Fruit fly (Drosophila melanogaster) whole organism, embryonic: ENCODE data around the gene CG5641.

Experiments
- BEAF-32 ChIP-seq: fragments of 200-800 bp; sonication (Bioruptor generic); optimal IDR thresholded peaks from 3 replicates; lab custom pipeline; 2017; ENCODE audit warnings: missing biosample characterization, missing genetic modification characterization, mild to moderate bottlenecking, moderate library complexity, missing genetic modification reagents
- Bteb2 ChIP-seq: fragments of 200-800 bp; sonication (Bioruptor generic); optimal IDR thresholded peaks from 2 replicates; lab custom pipeline; 2016; ENCODE audit warnings: missing biosample characterization, missing genetic modification characterization
- CG12104 ChIP-seq: fragments of 200-800 bp; sonication (Bioruptor generic); optimal IDR thresholded peaks from 3 replicates; lab custom pipeline; 2016; ENCODE audit warnings: missing biosample characterization, missing genetic modification characterization
- CG14050 ChIP-seq: fragments of 200-800 bp; sonication (Bioruptor generic); IDR thresholded peaks from 3 replicates; pipeline ENCODE4 v1.3.6; 2022; ENCODE audit warnings: missing biosample characterization, missing genetic modification characterization
- CG14860 ChIP-seq: fragments of 200-800 bp; sonication (Bioruptor generic); IDR thresholded peaks from 3 replicates; pipeline ENCODE4 v1.3.6; 2022; ENCODE audit warnings: missing biosample characterization, missing genetic modification characterization; ENCODE audit not compliant: partially characterized antibody
- CG1529 ChIP-seq: fragments of 200-800 bp; sonication (Bioruptor generic); optimal IDR thresholded peaks from 3 replicates; lab custom pipeline; 2018; ENCODE audit warnings: missing biosample characterization, missing genetic modification characterization
- CG15479 ChIP-seq: fragments of 200-800 bp; sonication (Bioruptor generic); optimal IDR thresholded peaks from 3 replicates; lab custom pipeline; 2019; ENCODE audit warnings: missing biosample characterization, mild to moderate bottlenecking, missing genetic modification characterization, moderate library complexity
- CG16779 ChIP-seq: fragments of 200-800 bp; sonication (Bioruptor generic); IDR thresholded peaks from 2 replicates; pipeline ENCODE4 v1.3.6; 2022; ENCODE audit warnings: missing biosample characterization, missing genetic modification characterization
- CG17361 ChIP-seq: fragments of 200-800 bp; sonication (Bioruptor generic); IDR thresholded peaks from 3 replicates; pipeline ENCODE4 v1.3.6; 2022; ENCODE audit warnings: missing biosample characterization, missing genetic modification characterization
- CG2712 ChIP-seq: fragments of 200-800 bp; optimal IDR thresholded peaks from 3 replicates; lab custom pipeline; 2019; ENCODE audit warnings: missing biosample characterization, mild to moderate bottlenecking, missing genetic modification characterization, moderate library complexity
- CG30431 ChIP-seq: fragments of 200-800 bp; sonication (Bioruptor generic); optimal IDR thresholded peaks from 2 replicates; lab custom pipeline; 2017; ENCODE audit warnings: missing biosample characterization, missing genetic modification characterization
- CG31224 ChIP-seq: fragments of 200-800 bp; sonication (Bioruptor generic); IDR thresholded peaks from 2 replicates; pipeline ENCODE4 v1.3.6; 2022; ENCODE audit warnings: missing biosample characterization, missing genetic modification characterization
- CG33213 ChIP-seq: fragments of 200-800 bp; sonication (Bioruptor generic); optimal IDR thresholded peaks from 3 replicates; lab custom pipeline; 2016; ENCODE audit warnings: missing biosample characterization, missing genetic modification characterization
- CG33557 ChIP-seq: fragments of 200-800 bp; sonication (Bioruptor generic); optimal IDR thresholded peaks from 2 replicates; lab custom pipeline; 2019; ENCODE audit warnings: missing biosample characterization, mild to moderate bottlenecking, missing genetic modification characterization, moderate library complexity
- CG5245 ChIP-seq: fragments of 200-800 bp; sonication (Bioruptor generic); optimal IDR thresholded peaks from 3 replicates; lab custom pipeline; 2016; ENCODE audit warnings: missing biosample characterization, missing genetic modification characterization
- CG7271 ChIP-seq: fragments of 200-800 bp; sonication (Bioruptor generic); optimal IDR thresholded peaks from 2 replicates; lab custom pipeline; 2018; ENCODE audit warnings: missing biosample characterization, mild to moderate bottlenecking, missing genetic modification characterization, moderate library complexity
- CG8089 ChIP-seq: fragments of 200-800 bp; sonication (Bioruptor generic); optimal IDR thresholded peaks from 3 replicates; lab custom pipeline; 2016; ENCODE audit warnings: missing biosample characterization, missing genetic modification characterization
- CG8765 ChIP-seq: fragments of 200-800 bp; sonication (Bioruptor generic); IDR thresholded peaks from 2 replicates; pipeline ENCODE4 v1.3.6; 2022; ENCODE audit warnings: missing biosample characterization, missing genetic modification characterization
- CkIIα-i1 ChIP-seq: fragments of 200-800 bp; sonication (Bioruptor generic); IDR thresholded peaks from 2 replicates; pipeline ENCODE4 v1.3.6; 2022; ENCODE audit warnings: missing biosample characterization, missing genetic modification characterization
- CoRest ChIP-seq: fragments of 200-800 bp; sonication (Bioruptor generic); optimal IDR thresholded peaks from 3 replicates; lab custom pipeline; 2018; ENCODE audit warnings: missing biosample characterization, mild to moderate bottlenecking, missing genetic modification characterization, moderate library complexity
- Dbx ChIP-seq: fragments of 200-800 bp; sonication (Bioruptor generic); IDR thresholded peaks from 3 replicates; pipeline ENCODE4 v1.3.6; 2022; ENCODE audit warnings: missing biosample characterization, missing genetic modification characterization
- Doc3 ChIP-seq: fragments of 200-800 bp; sonication (Bioruptor generic); IDR thresholded peaks from 3 replicates; pipeline ENCODE4 v1.3.6; 2022; ENCODE audit warnings: missing biosample characterization, missing genetic modification characterization; ENCODE audit not compliant: partially characterized antibody
- Elba2 ChIP-seq: fragments of 200-800 bp; sonication (Bioruptor generic); optimal IDR thresholded peaks from 3 replicates; lab custom pipeline; 2016; ENCODE audit warnings: missing biosample characterization, missing genetic modification characterization
- GATAe ChIP-seq: fragments of 200-800 bp; sonication (Bioruptor generic); conservative IDR thresholded peaks from 2 replicates; pipeline ENCODE4 v1.3.6; 2022; ENCODE audit warnings: missing biosample characterization, missing genetic modification characterization
- HLH3B ChIP-seq: fragments of 200-800 bp; sonication (Bioruptor generic); IDR thresholded peaks from 2 replicates; pipeline ENCODE4 v1.3.6; 2022; ENCODE audit warnings: missing biosample characterization, missing genetic modification characterization
- HLH54F ChIP-seq: fragments of 200-800 bp; sonication (Bioruptor generic); optimal IDR thresholded peaks from 3 replicates; lab custom pipeline; 2016; ENCODE audit warnings: missing biosample characterization, missing genetic modification characterization
- Hmr ChIP-seq: fragments of 200-800 bp; sonication (Bioruptor generic); optimal IDR thresholded peaks from 3 replicates; lab custom pipeline; 2017; ENCODE audit warnings: mild to moderate bottlenecking, missing biosample characterization, missing genetic modification reagents, missing genetic modification characterization
- Jarid2 ChIP-seq: fragments of 200-800 bp; sonication (Bioruptor generic); optimal IDR thresholded peaks from 3 replicates; lab custom pipeline; 2017; ENCODE audit warnings: mild to moderate bottlenecking, missing biosample characterization, missing genetic modification reagents, missing genetic modification characterization
- MTF-1 ChIP-seq: fragments of 200-800 bp; sonication (Bioruptor generic); optimal IDR thresholded peaks from 2 replicates; lab custom pipeline; 2018; ENCODE audit warnings: missing biosample characterization, mild to moderate bottlenecking, missing genetic modification characterization, borderline replicate concordance
- Ravus ChIP-seq: fragments of 200-800 bp; sonication (Bioruptor generic); IDR thresholded peaks from 2 replicates; pipeline ENCODE4 v1.3.6; 2022; ENCODE audit warnings: missing biosample characterization, missing genetic modification characterization
- YL-1 ChIP-seq: fragments of 200-800 bp; sonication (Bioruptor generic); optimal IDR thresholded peaks from 3 replicates; lab custom pipeline; 2017; ENCODE audit warnings: missing biosample characterization, mild to moderate bottlenecking, missing genetic modification characterization
- ab ChIP-seq: fragments of 200-800 bp; sonication (Bioruptor generic); optimal IDR thresholded peaks from 2 replicates; lab custom pipeline; 2016; ENCODE audit warnings: missing biosample characterization, missing genetic modification characterization
- az2 ChIP-seq: fragments of 200-800 bp; sonication (Bioruptor generic); optimal IDR thresholded peaks from 3 replicates; lab custom pipeline; 2016; ENCODE audit warnings: missing biosample characterization, missing genetic modification characterization
- cad ChIP-seq: fragments of >200 bp; optimal IDR thresholded peaks from 2 replicates; lab custom pipeline; 2017; ENCODE audit warnings: missing biosample characterization, missing genetic modification characterization
- caup ChIP-seq: fragments of 200-800 bp; sonication (Bioruptor generic); optimal IDR thresholded peaks from 3 replicates; lab custom pipeline; 2017; ENCODE audit warnings: missing biosample characterization, mild to moderate bottlenecking, missing genetic modification characterization, moderate library complexity; ENCODE audit not compliant: severe bottlenecking
- chif ChIP-seq, 2 experiments: fragments of 200-800 bp; sonication (Bioruptor generic); optimal IDR thresholded peaks; 3 replicates each; lab custom pipeline; 2016; ENCODE audit warnings: missing biosample characterization in 2 of 2, missing genetic modification characterization in 2 of 2
- fd102C ChIP-seq: fragments of 200-800 bp; sonication (Bioruptor generic); optimal IDR thresholded peaks from 2 replicates; lab custom pipeline; 2018; ENCODE audit warnings: missing biosample characterization, mild to moderate bottlenecking, missing genetic modification characterization, moderate library complexity
- gem ChIP-seq: fragments of 200-800 bp; sonication (Bioruptor generic); optimal IDR thresholded peaks from 2 replicates; lab custom pipeline; 2019; ENCODE audit warnings: missing biosample characterization, mild to moderate bottlenecking, missing genetic modification characterization, moderate library complexity
- gfzf ChIP-seq: fragments of 200-800 bp; sonication (Bioruptor generic); optimal IDR thresholded peaks from 2 replicates; lab custom pipeline; 2016; ENCODE audit warnings: missing biosample characterization, mild to moderate bottlenecking, missing genetic modification characterization, moderate library complexity
- gro ChIP-seq: fragments of 200-800 bp; sonication (Bioruptor generic); optimal IDR thresholded peaks from 2 replicates; lab custom pipeline; 2016; ENCODE audit warnings: missing biosample characterization, missing genetic modification characterization
- inv ChIP-seq: fragments of 200-800 bp; sonication (Bioruptor generic); IDR thresholded peaks from 2 replicates; pipeline ENCODE4 v1.3.6; 2022; ENCODE audit warnings: missing biosample characterization, missing genetic modification characterization; ENCODE audit not compliant: partially characterized antibody
- jing ChIP-seq: fragments of 200-800 bp; sonication (Bioruptor generic); optimal IDR thresholded peaks from 2 replicates; lab custom pipeline; 2018; ENCODE audit warnings: missing biosample characterization, mild to moderate bottlenecking, missing genetic modification characterization
- knrl ChIP-seq: fragments of 200-800 bp; sonication (Bioruptor generic); IDR thresholded peaks from 3 replicates; pipeline ENCODE4 v1.3.6; 2022; ENCODE audit warnings: missing biosample characterization, missing genetic modification characterization; ENCODE audit not compliant: partially characterized antibody
- odd ChIP-seq: fragments of 200-800 bp; sonication (Bioruptor generic); optimal IDR thresholded peaks from 2 replicates; lab custom pipeline; 2017; ENCODE audit warnings: missing biosample characterization, mild to moderate bottlenecking, missing genetic modification characterization
- salm ChIP-seq: fragments of 200-800 bp; sonication (Bioruptor generic); optimal IDR thresholded peaks from 2 replicates; lab custom pipeline; 2018; ENCODE audit warnings: missing biosample characterization, mild to moderate bottlenecking, missing genetic modification characterization
- sd ChIP-seq: fragments of 200-800 bp; sonication (Bioruptor generic); optimal IDR thresholded peaks from 3 replicates; lab custom pipeline; 2018; ENCODE audit warnings: missing biosample characterization, mild to moderate bottlenecking, missing genetic modification characterization, moderate library complexity
- sens-2 ChIP-seq: fragments of 200-800 bp; sonication (Bioruptor generic); IDR thresholded peaks from 2 replicates; pipeline ENCODE4 v1.3.6; 2022; ENCODE audit warnings: missing biosample characterization, missing genetic modification characterization
- so ChIP-seq: fragments of 200-800 bp; sonication (Bioruptor generic); IDR thresholded peaks from 3 replicates; pipeline ENCODE4 v1.3.6; 2022; ENCODE audit warnings: missing biosample characterization, missing genetic modification characterization
- trem ChIP-seq: fragments of 200-800 bp; optimal IDR thresholded peaks from 3 replicates; lab custom pipeline; 2019; ENCODE audit warnings: missing biosample characterization, mild to moderate bottlenecking, missing genetic modification characterization, moderate library complexity
- tx ChIP-seq: fragments of 200-800 bp; sonication (Bioruptor generic); optimal IDR thresholded peaks from 2 replicates; lab custom pipeline; 2016; ENCODE audit warnings: missing biosample characterization, missing genetic modification characterization

Gene CG5641

dm6 chr3R:12402935-12403334 lies 26.1 kb downstream of the CG5641 start (continued):
- TF ChIP-seq GATAe (GFP tag; lab: Robert Waterston, UW) (peak; percentile 72; the same call in 1 of the 2 replicates), Doc3 (0 out of 3 replicates have a peak, but pooled peaks have one; percentile 44), CG14860 (GFP tag; lab: Robert Waterston, UW) (no peak), Ravus (peak; percentile 86), jing (GFP tag; lab: Kevin White, UChicago) (peak; percentile 93), CG30431 (peak; percentile 94), HLH3B (GFP tag; lab: Robert Waterston, UW) (peak; percentile 97), CoRest (tag; lab: Kevin White, UChicago) (peak; percentile 99), Hmr (GFP tag; lab: Kevin White, UChicago) (peak; percentile 97), sd (tag; lab: Kevin White, UChicago) (peak; percentile 88), CG33557 (GFP tag; lab: Kevin White, UChicago) (peak; percentile 99), CG7271 (peak; percentile 98), cad (no peak), CG15479 (GFP tag; lab: Kevin White, UChicago) (peak; percentile 71), MTF-1 (GFP tag; lab: Kevin White, UChicago) (peak; percentile 99), YL-1 (GFP tag; lab: Kevin White, UChicago) (peak; percentile 91), knrl (GFP tag; lab: Robert Waterston, UW) (0 out of 3 replicates have a peak, but pooled peaks have one; percentile 19), CkIIα-i1 (GFP tag; lab: Robert Waterston, UW) (peak; percentile 71; the same call in 1 of the 2 replicates), trem (tag; lab: Kevin White, UChicago) (peak; percentile 98), fd102C (GFP tag; lab: Kevin White, UChicago) (peak; percentile 92), Elba2 (GFP tag; lab: Kevin White, UChicago) (peak; percentile 81), salm (peak; percentile 98), gfzf (GFP tag; lab: Kevin White, UChicago) (peak; percentile 23), CG31224 (GFP tag; lab: Robert Waterston, UW) (peak; percentile 90), CG12104 (peak; percentile 98), CG33213 (GFP tag; lab: Kevin White, UChicago) (peak; percentile 99), gro (GFP tag; lab: Kevin White, UChicago) (peak; percentile 97), Dbx (GFP tag; lab: Robert Waterston, UW) (peak; percentile 99), chif (GFP tag; optimal IDR thresholded peaks at IDR 0.05; lab: Kevin White, UChicago) (peak; percentile 95 to 99), CG2712 (tag; lab: Kevin White, UChicago) (peak; percentile 99), CG14050 (GFP tag; lab: Robert Waterston, UW) (peak; percentile 96), az2 (GFP tag; lab: Kevin White, UChicago) (peak; percentile 97), inv (no peak), CG8765 (GFP tag; lab: Robert Waterston, UW) (peak; percentile 91), tx (GFP tag; lab: Kevin White, UChicago) (peak; percentile 84), caup (GFP tag; lab: Kevin White, UChicago) (peak; percentile 97), CG5245 (GFP tag; lab: Kevin White, UChicago) (peak; percentile 94), odd (peak; percentile 96), HLH54F (peak; percentile 89), so (GFP tag; lab: Robert Waterston, UW) (peak; percentile 98), sens-2 (GFP tag; lab: Robert Waterston, UW) (peak; percentile 97), CG17361 (GFP tag; lab: Robert Waterston, UW) (peak; percentile 98), CG16779 (GFP tag; lab: Robert Waterston, UW) (peak; percentile 92), CG1529 (GFP tag; lab: Kevin White, UChicago) (peak; percentile 96), Bteb2 (GFP tag; lab: Kevin White, UChicago) (peak; percentile 96), BEAF-32 (GFP tag; lab: Kevin White, UChicago) (peak; percentile 46), Jarid2 (GFP tag; lab: Kevin White, UChicago) (peak; percentile 79), ab (GFP tag; lab: Kevin White, UChicago) (peak; percentile 73), CG8089 (GFP tag; lab: Kevin White, UChicago) (peak; percentile 88), gem (tag; lab: Kevin White, UChicago) (peak; percentile 99)
